Fruit fly (Drosophila melanogaster): ENCODE measurements around the gene Ctr9.

DNA sequence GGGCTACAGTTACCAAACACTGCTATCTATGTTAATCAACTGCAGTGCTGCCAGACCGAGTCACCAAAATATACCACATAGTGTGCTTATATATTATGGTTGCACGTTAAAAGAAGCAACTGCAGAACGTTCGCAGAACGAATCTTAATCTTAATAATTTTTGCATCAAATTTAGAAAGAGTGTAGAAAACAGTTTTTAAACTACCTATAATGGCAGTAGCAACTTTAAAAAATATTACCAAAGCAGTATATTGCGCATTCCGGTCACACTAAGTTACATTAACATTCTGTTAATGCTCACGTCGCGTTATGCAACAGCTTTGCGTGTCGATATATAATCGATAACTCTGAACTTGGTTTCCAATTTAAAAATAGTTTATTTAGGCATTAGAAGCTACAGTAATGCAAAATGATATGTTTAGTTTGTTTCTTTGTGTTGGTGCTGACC lies 35.1 kb downstream of the Ctr9 start, which contains the start of gene indra:
- TF ChIP-seq spab (GFP tag; optimal IDR thresholded peaks at IDR 0.05) = no peak
- no peak for TF ChIP-seq OdsH (GFP tag; optimal IDR thresholded peaks at IDR 0.05)
- TF ChIP-seq Sox14 (GFP tag; optimal IDR thresholded peaks at IDR 0.05) = peak; percentile 66
- 0 out of 3 replicates have a peak, but pooled peaks have one; percentile 28 for TF ChIP-seq CG8119 (GFP tag; IDR thresholded peaks at IDR 0.05)
- TF ChIP-seq CG8632 (GFP tag; optimal IDR thresholded peaks at IDR 0.05) = no peak
- peak; percentile 7 for TF ChIP-seq CG11762 (GFP tag; optimal IDR thresholded peaks at IDR 0.05; ENCODE audit: insufficient read depth)
- no peak for TF ChIP-seq fd85E (GFP tag; optimal IDR thresholded peaks at IDR 0.05)
- peak; percentile 48; the same call in 2 of the 3 replicates for TF ChIP-seq eg (GFP tag; IDR thresholded peaks at IDR 0.05)
- peak; percentile 43 for TF ChIP-seq fkh (GFP tag; optimal IDR thresholded peaks at IDR 0.05)
- TF ChIP-seq Sox102F (GFP tag; optimal IDR thresholded peaks at IDR 0.05) = no peak
- TF ChIP-seq CG16779 (tag; optimal IDR thresholded peaks at IDR 0.05) = no peak
- no peak for TF ChIP-seq pdm3 (GFP tag; optimal IDR thresholded peaks at IDR 0.05)
- TF ChIP-seq CG11294 (GFP tag; IDR thresholded peaks at IDR 0.05) = 0 out of 2 replicates have a peak, but pooled peaks have one; percentile 36
